Fruit fly (Drosophila melanogaster) whole organism: ENCODE measurements around the gene CG34448.

Experiments
- CG8478 ChIP-seq: fragments of >200 bp; optimal IDR thresholded peaks from 2 replicates; lab custom pipeline; 2018; ENCODE audit warnings: inconsistent platforms
- Dll ChIP-seq: fragments of >200 bp; optimal IDR thresholded peaks from 2 replicates; lab custom pipeline; 2017
- EcR ChIP-seq, 2 experiments: fragments of >200 bp; optimal IDR thresholded peaks; 2 replicates each; lab custom pipeline; 2017; ENCODE audit warnings: missing biosample characterization in 2 of 2, missing genetic modification characterization in 2 of 2, missing genetic modification reagents in 2 of 2
- pan ChIP-seq: fragments of >200 bp; optimal IDR thresholded peaks from 2 replicates; lab custom pipeline; 2017
- psq ChIP-seq: fragments of >200 bp; optimal IDR thresholded peaks from 2 replicates; lab custom pipeline; 2017
- usp ChIP-seq: fragments of >200 bp; optimal IDR thresholded peaks from 2 replicates; lab custom pipeline; 2017; ENCODE audit warnings: missing biosample characterization, missing genetic modification characterization, mixed read lengths

The CG34448 gene

dm6 chr2L:2438640-2439276 is 21.0 kb upstream of the CG34448 start:
- TF ChIP-seq usp (GFP tag; lab: Kevin White, UChicago), result no peak
- no peak for TF ChIP-seq Dll

dm6 chr2L:2436258-2436657 is 18.5 kb upstream of the CG34448 start:
- TF ChIP-seq usp (GFP tag; lab: Kevin White, UChicago) (no peak), pan (lab: Kevin White, UChicago) (no peak), psq (lab: Kevin White, UChicago) (no peak), EcR (GFP tag; optimal IDR thresholded peaks at IDR 0.05; lab: Kevin White, UChicago) (no peak), Dll (no peak), CG8478 (lab: Kevin White, UChicago) (no peak)

dm6 chr2L:2434222-2434621 is 16.5 kb upstream of the CG34448 start:
- TF ChIP-seq CG8478 (lab: Kevin White, UChicago), result no peak
- no peak for TF ChIP-seq Dll
- TF ChIP-seq usp (GFP tag; lab: Kevin White, UChicago), result no peak
- TF ChIP-seq EcR (GFP tag; optimal IDR thresholded peaks at IDR 0.05; lab: Kevin White, UChicago), result no peak
- no peak for TF ChIP-seq pan (lab: Kevin White, UChicago)
- no peak for TF ChIP-seq psq (lab: Kevin White, UChicago)

dm6 chr2L:2433494-2434054 is 15.8 kb upstream of the CG34448 start:
- TF ChIP-seq Dll (no peak), EcR (GFP tag; optimal IDR thresholded peaks at IDR 0.05; lab: Kevin White, UChicago) (no peak), psq (lab: Kevin White, UChicago) (no peak)

- TF ChIP-seq Dll (no peak), EcR (GFP tag; optimal IDR thresholded peaks at IDR 0.05; lab: Kevin White, UChicago) (no peak), usp (GFP tag; lab: Kevin White, UChicago) (no peak), psq (lab: Kevin White, UChicago) (no peak), pan (lab: Kevin White, UChicago) (no peak), CG8478 (lab: Kevin White, UChicago) (no peak)
Measured at dm6 chr2L:2432809-2433493, 15.2 kb upstream of the CG34448 start.

- TF ChIP-seq EcR (GFP tag; optimal IDR thresholded peaks at IDR 0.05; lab: Kevin White, UChicago), result no peak
- TF ChIP-seq Dll, result no peak
- TF ChIP-seq CG8478 (lab: Kevin White, UChicago), result no peak
- no peak for TF ChIP-seq pan (lab: Kevin White, UChicago)
- TF ChIP-seq usp (GFP tag; lab: Kevin White, UChicago), result no peak
- TF ChIP-seq psq (lab: Kevin White, UChicago), result no peak
Measured at dm6 chr2L:2430251-2430650, 12.5 kb upstream of the CG34448 start.

dm6 chr2L:2429588-2429987 is 11.8 kb upstream of the CG34448 start:
- TF ChIP-seq CG8478 (lab: Kevin White, UChicago) (no peak), usp (GFP tag; lab: Kevin White, UChicago) (no peak)

- no peak for TF ChIP-seq CG8478 (lab: Kevin White, UChicago)
Measured at dm6 chr2L:2428209-2428488, 10.4 kb upstream of the CG34448 start, which contains the start of gene dpp. Gene dpp, plus strand, starts transcription at chr2L:2428372.

dm6 chr2L:2427384-2428208 is 9.8 kb upstream of the CG34448 start:
- TF ChIP-seq psq (lab: Kevin White, UChicago) (no peak), EcR (GFP tag; optimal IDR thresholded peaks at IDR 0.05; lab: Kevin White, UChicago) (no peak), Dll (no peak), pan (lab: Kevin White, UChicago) (no peak), CG8478 (lab: Kevin White, UChicago) (no peak), usp (GFP tag; lab: Kevin White, UChicago) (no peak)

dm6 chr2L:2426444-2427188 is 8.9 kb upstream of the CG34448 start:
- TF ChIP-seq psq (lab: Kevin White, UChicago) (no peak), Dll (no peak), usp (GFP tag; lab: Kevin White, UChicago) (no peak), pan (lab: Kevin White, UChicago) (no peak), CG8478 (lab: Kevin White, UChicago) (no peak), EcR (GFP tag; optimal IDR thresholded peaks at IDR 0.05; lab: Kevin White, UChicago) (no peak)

- TF ChIP-seq EcR (GFP tag; optimal IDR thresholded peaks at IDR 0.05; lab: Kevin White, UChicago), result no peak
- TF ChIP-seq psq (lab: Kevin White, UChicago), result no peak
- TF ChIP-seq Dll, result no peak
- TF ChIP-seq usp (GFP tag; lab: Kevin White, UChicago), result no peak
- TF ChIP-seq pan (lab: Kevin White, UChicago), result no peak
- no peak for TF ChIP-seq CG8478 (lab: Kevin White, UChicago)
Measured at dm6 chr2L:2425652-2426192, 8.0 kb upstream of the CG34448 start.
